Fruit fly (Drosophila melanogaster) whole organism, wandering third instar larva: ENCODE measurements around the gene CG32066.

ENCODE experiments used
- GATAd ChIP-seq: sonication (Bioruptor generic); optimal IDR thresholded peaks from 2 replicates; lab custom pipeline; 2016; ENCODE audit warnings: missing biosample characterization, missing genetic modification characterization
- Rel ChIP-seq, 2 experiments: fragments of 200-800 bp; sonication (Bioruptor generic) in 1 of 2; optimal IDR thresholded peaks; 2 replicates in 1 of 2; 3 replicates in 1 of 2; lab custom pipeline; 2016 to 2019; ENCODE audit warnings: mild to moderate bottlenecking in 2 of 2, missing biosample characterization in 2 of 2, missing genetic modification characterization in 2 of 2, moderate library complexity in 1 of 2

- TF ChIP-seq Rel (GFP tag; optimal IDR thresholded peaks at IDR 0.05; lab: Kevin White, UChicago) (peak; percentile 69), Rel (tag; optimal IDR thresholded peaks at IDR 0.05; lab: Kevin White, UChicago) (peak; percentile 89), GATAd (peak; percentile 54)
These were observed 23.0 kb downstream of the CG32066 start, which contains the start of gene Cnep1r2 for dm6 chr3L:10637819-10638218.
